Fruit fly (Drosophila melanogaster): ENCODE results near the gene TwdlO.

- TF ChIP-seq EcR (GFP tag; optimal IDR thresholded peaks at IDR 0.05): no peak
- no peak for TF ChIP-seq CG13204 (GFP tag; optimal IDR thresholded peaks at IDR 0.05)
- TF ChIP-seq CG8301 (tag; optimal IDR thresholded peaks at IDR 0.05): no peak
- no peak for TF ChIP-seq fd96Ca (GFP tag; IDR thresholded peaks at IDR 0.05)
These were observed 3.0 kb downstream of the TwdlO start, which contains the start of gene TwdlB for dm6 chr3R:26623493-26623956.

Data from whole organism, pupa.